Worm (Caenorhabditis elegans) whole organism, late embryonic: ENCODE measurements around the gene K05F6.8.

Source experiments
- C08G9.2 ChIP-seq: sonication (generic microtip); optimal IDR thresholded peaks from 2 replicates; lab custom pipeline; 2016; ENCODE audit warnings: mild to moderate bottlenecking, missing genetic modification characterization, moderate library complexity, missing compliant biosample characterization
- C38D4.7 ChIP-seq: fragments of 200-800 bp; sonication (Bioruptor generic); optimal IDR thresholded peaks from 2 replicates; lab custom pipeline; 2018; ENCODE audit warnings: mild to moderate bottlenecking, missing genetic modification characterization, moderate library complexity, missing compliant biosample characterization
- F13H6.1 ChIP-seq: sonication (generic microtip); optimal IDR thresholded peaks from 2 replicates; lab custom pipeline; 2016; ENCODE audit warnings: missing genetic modification characterization, missing compliant biosample characterization
- K02D7.2 ChIP-seq: sonication (generic microtip); optimal IDR thresholded peaks from 2 replicates; lab custom pipeline; 2017; ENCODE audit warnings: mild to moderate bottlenecking, missing genetic modification characterization, missing compliant biosample characterization
- K09A11.1 ChIP-seq: sonication (generic microtip); optimal IDR thresholded peaks from 2 replicates; lab custom pipeline; 2017; ENCODE audit warnings: antibody characterized with exemption, mild to moderate bottlenecking, missing genetic modification characterization, missing compliant biosample characterization; ENCODE audit not compliant: insufficient read depth
- T23F11.4 ChIP-seq: fragments of 200-800 bp; sonication (Bioruptor generic); optimal IDR thresholded peaks from 2 replicates; lab custom pipeline; 2018; ENCODE audit warnings: mild to moderate bottlenecking, missing genetic modification characterization, missing compliant biosample characterization
- Y22D7AL.16 ChIP-seq: sonication (generic microtip); optimal IDR thresholded peaks from 2 replicates; lab custom pipeline; 2016; ENCODE audit warnings: missing genetic modification characterization, missing compliant biosample characterization
- ahr-1 ChIP-seq: sonication (generic microtip); optimal IDR thresholded peaks from 2 replicates; lab custom pipeline; 2016; ENCODE audit warnings: missing genetic modification characterization, missing compliant biosample characterization
- ceh-18 ChIP-seq: sonication (generic microtip); optimal IDR thresholded peaks from 2 replicates; lab custom pipeline; 2016; ENCODE audit warnings: missing genetic modification characterization, missing compliant biosample characterization
- ceh-2 ChIP-seq: sonication (generic microtip); optimal IDR thresholded peaks from 2 replicates; lab custom pipeline; 2016; ENCODE audit warnings: missing genotype, missing genetic modification characterization, missing compliant biosample characterization
- ceh-22 ChIP-seq: sonication (generic microtip); optimal IDR thresholded peaks from 2 replicates; lab custom pipeline; 2017; ENCODE audit warnings: missing biosample characterization, missing genetic modification characterization
- ceh-24 ChIP-seq: sonication (generic microtip); optimal IDR thresholded peaks from 2 replicates; lab custom pipeline; 2016; ENCODE audit warnings: mild to moderate bottlenecking, missing genetic modification characterization, missing compliant biosample characterization
- ceh-30 ChIP-seq: fragments of 150-350 bp; optimal IDR thresholded peaks from 2 replicates; lab custom pipeline; 2014; ENCODE audit warnings: missing biosample characterization, missing genetic modification characterization
- ceh-34 ChIP-seq: sonication (generic microtip); optimal IDR thresholded peaks from 2 replicates; lab custom pipeline; 2016; ENCODE audit warnings: mild to moderate bottlenecking, missing genetic modification characterization, missing compliant biosample characterization
- ceh-6 ChIP-seq: fragments of 200-800 bp; sonication (Bioruptor generic); optimal IDR thresholded peaks from 2 replicates; lab custom pipeline; 2018; ENCODE audit warnings: mild to moderate bottlenecking, missing genetic modification characterization, missing compliant biosample characterization
- ceh-9 ChIP-seq: sonication (generic microtip); optimal IDR thresholded peaks from 2 replicates; lab custom pipeline; 2016; ENCODE audit warnings: mild to moderate bottlenecking, missing genetic modification characterization, inconsistent platforms, missing compliant biosample characterization
- elt-4 ChIP-seq: sonication (generic microtip); optimal IDR thresholded peaks from 2 replicates; lab custom pipeline; 2016; ENCODE audit warnings: missing genetic modification characterization, missing compliant biosample characterization
- ets-4 ChIP-seq: sonication (generic microtip); optimal IDR thresholded peaks from 2 replicates; lab custom pipeline; 2016; ENCODE audit warnings: missing genetic modification characterization, missing compliant biosample characterization
- eyg-1 ChIP-seq: sonication (generic microtip); optimal IDR thresholded peaks from 2 replicates; lab custom pipeline; 2016; ENCODE audit warnings: missing genotype, missing genetic modification characterization, missing compliant biosample characterization
- fax-1 ChIP-seq: sonication (generic microtip); optimal IDR thresholded peaks from 2 replicates; lab custom pipeline; 2016; ENCODE audit warnings: missing genotype, missing genetic modification characterization, missing compliant biosample characterization
- fkh-10 ChIP-seq: fragments of 150-350 bp; optimal IDR thresholded peaks from 2 replicates; lab custom pipeline; 2014; ENCODE audit warnings: missing biosample characterization, missing genetic modification reagents, missing genetic modification characterization
- hlh-13 ChIP-seq: fragments of 200-800 bp; sonication (Bioruptor generic); optimal IDR thresholded peaks from 2 replicates; lab custom pipeline; 2018; ENCODE audit warnings: mild to moderate bottlenecking, missing genetic modification characterization, missing compliant biosample characterization
- hlh-15 ChIP-seq: sonication (generic microtip); optimal IDR thresholded peaks from 2 replicates; lab custom pipeline; 2016; ENCODE audit warnings: missing genetic modification characterization, missing compliant biosample characterization
- hlh-30 ChIP-seq: sonication (generic microtip); optimal IDR thresholded peaks from 2 replicates; lab custom pipeline; 2017; ENCODE audit warnings: antibody characterized with exemption, missing genetic modification characterization, missing compliant biosample characterization; ENCODE audit not compliant: insufficient read depth
- hlh-6 ChIP-seq: sonication (generic microtip); optimal IDR thresholded peaks from 2 replicates; lab custom pipeline; 2016; ENCODE audit warnings: missing genotype, missing genetic modification characterization, missing compliant biosample characterization
- madf-2 ChIP-seq: sonication (generic microtip); optimal IDR thresholded peaks from 2 replicates; lab custom pipeline; 2017; ENCODE audit warnings: missing genetic modification characterization, missing compliant biosample characterization
- nfya-1 ChIP-seq: sonication (generic microtip); optimal IDR thresholded peaks from 2 replicates; lab custom pipeline; 2017; ENCODE audit warnings: missing genetic modification characterization, mild to moderate bottlenecking, missing compliant biosample characterization, antibody characterized with exemption, moderate library complexity
- nhr-11 ChIP-seq: fragments of 150-350 bp; optimal IDR thresholded peaks from 2 replicates; lab custom pipeline; 2014; ENCODE audit warnings: missing biosample characterization, missing genetic modification characterization
- pax-1 ChIP-seq: fragments of 150-350 bp; optimal IDR thresholded peaks from 2 replicates; lab custom pipeline; 2014; ENCODE audit warnings: missing biosample characterization, missing genetic modification characterization
- ref-2 ChIP-seq: sonication (generic microtip); optimal IDR thresholded peaks from 2 replicates; lab custom pipeline; 2016; ENCODE audit warnings: missing genetic modification characterization, missing compliant biosample characterization
- sdc-2 ChIP-seq: sonication (generic microtip); optimal IDR thresholded peaks from 2 replicates; lab custom pipeline; 2016; ENCODE audit warnings: missing genotype, missing genetic modification characterization, missing compliant biosample characterization
- sox-2 ChIP-seq: fragments of 200-800 bp; sonication (Bioruptor generic); IDR thresholded peaks from 2 replicates; pipeline ENCODE4 v1.3.6; 2022; ENCODE audit warnings: missing genetic modification reagents, missing genetic modification characterization, missing compliant biosample characterization
- sox-4 ChIP-seq: sonication (generic microtip); optimal IDR thresholded peaks from 2 replicates; lab custom pipeline; 2017; ENCODE audit warnings: mild to moderate bottlenecking, missing genetic modification characterization, inconsistent platforms, missing compliant biosample characterization
- syd-9 ChIP-seq: sonication (generic microtip); optimal IDR thresholded peaks from 2 replicates; lab custom pipeline; 2016; ENCODE audit warnings: mild to moderate bottlenecking, missing genetic modification characterization, moderate library complexity, missing compliant biosample characterization
- tbx-2 ChIP-seq: sonication (generic microtip); optimal IDR thresholded peaks from 2 replicates; lab custom pipeline; 2016; ENCODE audit warnings: missing genetic modification characterization, missing compliant biosample characterization
- tbx-7 ChIP-seq: sonication (generic microtip); optimal IDR thresholded peaks from 2 replicates; lab custom pipeline; 2016; ENCODE audit warnings: missing genotype, missing genetic modification characterization, missing compliant biosample characterization
- ttx-3 ChIP-seq: sonication (generic microtip); optimal IDR thresholded peaks from 2 replicates; lab custom pipeline; 2016; ENCODE audit warnings: missing genetic modification reagents, missing genetic modification characterization, missing compliant biosample characterization
- unc-3 ChIP-seq, 2 experiments: fragments of 200-800 bp in 1 of 2; sonication (Bioruptor generic) in 1 of 2; sonication (generic microtip) in 1 of 2; conservative IDR thresholded peaks in 1 of 2; optimal IDR thresholded peaks in 1 of 2; 2 replicates each; pipeline versions ENCODE4 v1.3.6 to Lab custom; 2016 to 2022; ENCODE audit warnings: missing compliant biosample characterization in 2 of 2, missing genetic modification characterization in 2 of 2, missing genetic modification reagents in 1 of 2
- unc-42 ChIP-seq: sonication (generic microtip); optimal IDR thresholded peaks from 2 replicates; lab custom pipeline; 2016; ENCODE audit warnings: missing genotype, missing genetic modification characterization, missing compliant biosample characterization
- unc-55 ChIP-seq: sonication (generic microtip); optimal IDR thresholded peaks from 2 replicates; lab custom pipeline; 2017; ENCODE audit warnings: missing biosample characterization, missing genetic modification reagents, missing genetic modification characterization
- zip-5 ChIP-seq: sonication (generic microtip); optimal IDR thresholded peaks from 2 replicates; lab custom pipeline; 2016; ENCODE audit warnings: missing genetic modification characterization, missing compliant biosample characterization

Gene K05F6.8

ce11 chrII:1538589-1538988 lies 29.0 kb downstream of the K05F6.8 start, which contains the start of gene fbxb-44:
Gene fbxb-44 (plus strand): TSS chrII:1538889.
- TF ChIP-seq F13H6.1 (tag; lab: Kevin White, UChicago) (no peak), C08G9.2 (tag; lab: Kevin White, UChicago) (no peak), ttx-3 (no peak), unc-3 (GFP tag; conservative IDR thresholded peaks at IDR 0.05; lab: Robert Waterston, UW) (no peak), unc-3 (tag; optimal IDR thresholded peaks at IDR 0.05; lab: Kevin White, UChicago) (no peak), sdc-2 (tag; lab: Kevin White, UChicago) (no peak), C38D4.7 (GFP tag; lab: Kevin White, UChicago) (no peak), ceh-22 (no peak), elt-4 (tag; lab: Kevin White, UChicago) (no peak), fax-1 (tag; lab: Kevin White, UChicago) (no peak), ceh-6 (GFP tag; lab: Kevin White, UChicago) (no peak), tbx-7 (tag; lab: Kevin White, UChicago) (no peak), ceh-9 (tag; lab: Kevin White, UChicago) (no peak)

- TF ChIP-seq ceh-6 (GFP tag; lab: Kevin White, UChicago), result no peak
- no peak for TF ChIP-seq sox-4
- TF ChIP-seq unc-42 (tag; lab: Kevin White, UChicago), result no peak
- no peak for TF ChIP-seq ref-2 (tag; lab: Kevin White, UChicago)
- TF ChIP-seq ets-4 (tag; lab: Kevin White, UChicago), result no peak
- TF ChIP-seq ceh-34 (tag; lab: Kevin White, UChicago), result no peak
- TF ChIP-seq ceh-30 (tag; lab: Kevin White, UChicago), result no peak
- TF ChIP-seq ceh-22, result no peak
- no peak for TF ChIP-seq syd-9 (tag; lab: Kevin White, UChicago)
- TF ChIP-seq zip-5 (tag; lab: Kevin White, UChicago), result no peak
- no peak for TF ChIP-seq Y22D7AL.16 (tag; lab: Kevin White, UChicago)
- TF ChIP-seq fax-1 (tag; lab: Kevin White, UChicago), result no peak
- TF ChIP-seq madf-2 (tag; lab: Kevin White, UChicago), result no peak
- TF ChIP-seq F13H6.1 (tag; lab: Kevin White, UChicago), result no peak
Measured at ce11 chrII:1537321-1537720, 30.2 kb downstream of the K05F6.8 start, which contains the start of gene fbxb-42. Gene fbxb-42 (plus strand): TSS chrII:1537621.

- TF ChIP-seq zip-5 (tag; lab: Kevin White, UChicago) (no peak), Y22D7AL.16 (tag; lab: Kevin White, UChicago) (no peak), T23F11.4 (GFP tag; lab: Kevin White, UChicago) (no peak), tbx-2 (tag; lab: Kevin White, UChicago) (no peak), ceh-2 (no peak), ceh-9 (tag; lab: Kevin White, UChicago) (no peak)
- TF ChIP-seq, all 69 proteins: peak for 0
Measured at ce11 chrII:1535931-1536330, 31.6 kb downstream of the K05F6.8 start, which contains the start of gene fbxb-43. Gene fbxb-43 (plus strand): TSS chrII:1536231.

- TF ChIP-seq ceh-18 (tag; lab: Kevin White, UChicago), result no peak
- no peak for TF ChIP-seq zip-5 (tag; lab: Kevin White, UChicago)
- TF ChIP-seq ceh-30 (tag; lab: Kevin White, UChicago), result no peak
- no peak for TF ChIP-seq elt-4 (tag; lab: Kevin White, UChicago)
- no peak for TF ChIP-seq madf-2 (tag; lab: Kevin White, UChicago)
- no peak for TF ChIP-seq ceh-34 (tag; lab: Kevin White, UChicago)
- TF ChIP-seq hlh-13 (GFP tag; lab: Kevin White, UChicago), result no peak
- no peak for TF ChIP-seq ahr-1 (tag; lab: Kevin White, UChicago)
- TF ChIP-seq nfya-1 (tag; lab: Kevin White, UChicago), result no peak
- TF ChIP-seq unc-55 (GFP tag; lab: Kevin White, UChicago), result no peak
- no peak for TF ChIP-seq hlh-15
Measured at ce11 chrII:1529057-1529456, 38.5 kb downstream of the K05F6.8 start, which contains the start of gene Y51H7BR.4. Gene Y51H7BR.4 (plus strand): TSS chrII:1529357.

ce11 chrII:1525498-1525897 lies 42.0 kb downstream of the K05F6.8 start, which contains the start of gene Y51H7BR.7:
Gene Y51H7BR.7 (minus strand): TSS chrII:1525598.
- TF ChIP-seq ceh-2 (no peak), hlh-13 (GFP tag; lab: Kevin White, UChicago) (no peak), tbx-7 (tag; lab: Kevin White, UChicago) (no peak), madf-2 (tag; lab: Kevin White, UChicago) (no peak), sox-4 (no peak), K02D7.2 (tag; lab: Kevin White, UChicago) (no peak), K09A11.1 (no peak), fkh-10 (no peak), ref-2 (tag; lab: Kevin White, UChicago) (no peak), sox-2 (GFP tag; lab: Robert Waterston, UW) (no peak), hlh-30 (tag; lab: Kevin White, UChicago) (no peak), ceh-30 (tag; lab: Kevin White, UChicago) (no peak), pax-1 (no peak), nhr-11 (tag; lab: Kevin White, UChicago) (no peak), ceh-24 (tag; lab: Kevin White, UChicago) (no peak), ahr-1 (tag; lab: Kevin White, UChicago) (no peak), hlh-6 (tag; lab: Kevin White, UChicago) (no peak), ceh-9 (tag; lab: Kevin White, UChicago) (no peak), eyg-1 (tag; lab: Kevin White, UChicago) (no peak)
